Fruit fly (Drosophila melanogaster) whole organism, embryonic: ENCODE measurements around the gene Chd64.
A peak's percentile ranks its signal among the peaks of the same experiment; 100 is the strongest.

Experiments
- ATbp ChIP-seq: fragments of 200-800 bp; sonication (Bioruptor generic); optimal IDR thresholded peaks from 2 replicates; lab custom pipeline; 2017; ENCODE audit warnings: missing biosample characterization, mild to moderate bottlenecking, missing genetic modification characterization, missing genetic modification reagents
- B-H1 ChIP-seq: fragments of 200-800 bp; sonication (Bioruptor generic); IDR thresholded peaks from 3 replicates; pipeline ENCODE4 v1.3.6; 2022; ENCODE audit warnings: missing biosample characterization, missing genetic modification characterization
- BEAF-32 ChIP-seq: fragments of 200-800 bp; sonication (Bioruptor generic); optimal IDR thresholded peaks from 3 replicates; lab custom pipeline; 2017; ENCODE audit warnings: missing biosample characterization, missing genetic modification characterization, mild to moderate bottlenecking, moderate library complexity, missing genetic modification reagents
- CG10543 ChIP-seq: fragments of 200-800 bp; sonication (Bioruptor generic); optimal IDR thresholded peaks from 3 replicates; lab custom pipeline; 2017; ENCODE audit warnings: missing biosample characterization, mild to moderate bottlenecking, missing genetic modification characterization, moderate library complexity
- CG11093 ChIP-seq: fragments of 200-800 bp; sonication (Bioruptor generic); IDR thresholded peaks from 3 replicates; pipeline ENCODE4 v1.3.6; 2022; ENCODE audit warnings: missing biosample characterization, missing genetic modification characterization
- CG1233 ChIP-seq: fragments of 200-800 bp; sonication (Bioruptor generic); optimal IDR thresholded peaks from 4 replicates; lab custom pipeline; 2018; ENCODE audit warnings: missing biosample characterization, mild to moderate bottlenecking, missing genetic modification characterization
- CG12659 ChIP-seq: fragments of 200-800 bp; sonication (Bioruptor generic); optimal IDR thresholded peaks from 3 replicates; lab custom pipeline; 2017; ENCODE audit warnings: mild to moderate bottlenecking, missing biosample characterization, missing genetic modification reagents, missing genetic modification characterization
- CG13775 ChIP-seq: fragments of 200-800 bp; sonication (Bioruptor generic); optimal IDR thresholded peaks from 3 replicates; lab custom pipeline; 2017; ENCODE audit warnings: missing biosample characterization, mild to moderate bottlenecking, missing genetic modification characterization
- CG14860 ChIP-seq: fragments of 200-800 bp; sonication (Bioruptor generic); IDR thresholded peaks from 3 replicates; pipeline ENCODE4 v1.3.6; 2022; ENCODE audit warnings: missing biosample characterization, missing genetic modification characterization; ENCODE audit not compliant: partially characterized antibody
- CG16813 ChIP-seq: fragments of 200-800 bp; sonication (Bioruptor generic); IDR thresholded peaks from 3 replicates; pipeline ENCODE4 v1.3.6; 2022; ENCODE audit warnings: missing biosample characterization, missing genetic modification characterization; ENCODE audit not compliant: partially characterized antibody
- CG34224 ChIP-seq: fragments of 200-800 bp; sonication (Bioruptor generic); IDR thresholded peaks from 3 replicates; pipeline ENCODE4 v1.3.6; 2022; ENCODE audit warnings: missing biosample characterization, missing genetic modification characterization; ENCODE audit not compliant: partially characterized antibody
- CG34376 ChIP-seq: fragments of 200-800 bp; sonication (Bioruptor generic); optimal IDR thresholded peaks from 2 replicates; lab custom pipeline; 2018; ENCODE audit warnings: missing biosample characterization, mild to moderate bottlenecking, missing genetic modification characterization
- CG4360 ChIP-seq: fragments of 200-800 bp; sonication (Bioruptor generic); IDR thresholded peaks from 2 replicates; pipeline ENCODE4 v1.3.6; 2022; ENCODE audit warnings: missing biosample characterization, missing genetic modification characterization
- CG4707 ChIP-seq: fragments of 200-800 bp; sonication (Bioruptor generic); optimal IDR thresholded peaks from 2 replicates; lab custom pipeline; 2018; ENCODE audit warnings: missing biosample characterization, mild to moderate bottlenecking, missing genetic modification characterization, moderate library complexity
- CG4730 ChIP-seq: fragments of 200-800 bp; sonication (Bioruptor generic); IDR thresholded peaks from 2 replicates; pipeline ENCODE4 v1.3.6; 2022; ENCODE audit warnings: missing biosample characterization, missing genetic modification characterization
- CG7786 ChIP-seq: fragments of 200-800 bp; sonication (Bioruptor generic); optimal IDR thresholded peaks from 2 replicates; lab custom pipeline; 2016; ENCODE audit warnings: missing biosample characterization, missing genetic modification characterization
- CG8290 ChIP-seq, 3 experiments: fragments of 200-800 bp; sonication (Bioruptor generic); optimal IDR thresholded peaks; 2 replicates each; lab custom pipeline; 2016 to 2019; ENCODE audit warnings: missing biosample characterization in 3 of 3, missing genetic modification characterization in 3 of 3, mild to moderate bottlenecking in 2 of 3, moderate library complexity in 1 of 3
- CG8478 ChIP-seq: fragments of >200 bp; optimal IDR thresholded peaks from 2 replicates; lab custom pipeline; 2018
- CG8924 ChIP-seq: fragments of 200-800 bp; optimal IDR thresholded peaks from 3 replicates; lab custom pipeline; 2019; ENCODE audit warnings: missing biosample characterization, mild to moderate bottlenecking, missing genetic modification characterization, moderate library complexity
- Doc2 ChIP-seq: fragments of 200-800 bp; sonication (Bioruptor generic); IDR thresholded peaks from 2 replicates; pipeline ENCODE4 v1.3.6; 2022; ENCODE audit warnings: missing biosample characterization, missing genetic modification characterization
- E2f1 ChIP-seq: fragments of 200-800 bp; sonication (Bioruptor generic); IDR thresholded peaks from 2 replicates; pipeline ENCODE4 v1.3.6; 2022; ENCODE audit warnings: missing biosample characterization, missing genetic modification characterization
- Med ChIP-seq: fragments of 200-800 bp; sonication (Bioruptor generic); peaks from one replicate; lab custom pipeline; 2016; ENCODE audit warnings: missing biosample characterization, missing genetic modification characterization, mild to moderate bottlenecking, inconsistent platforms, moderate library complexity
- Poxn ChIP-seq: fragments of 200-800 bp; sonication (Bioruptor generic); IDR thresholded peaks from 2 replicates; pipeline ENCODE4 v1.3.6; 2022; ENCODE audit warnings: missing biosample characterization, missing genetic modification characterization
- Six4 ChIP-seq: fragments of 200-800 bp; sonication (Bioruptor generic); optimal IDR thresholded peaks from 2 replicates; lab custom pipeline; 2016; ENCODE audit warnings: missing biosample characterization, missing genetic modification characterization
- Sry-β ChIP-seq: fragments of 200-800 bp; sonication (Bioruptor generic); optimal IDR thresholded peaks from 2 replicates; lab custom pipeline; 2018; ENCODE audit warnings: missing biosample characterization, mild to moderate bottlenecking, missing genetic modification characterization, moderate library complexity
- Xrp1 ChIP-seq: fragments of 200-800 bp; sonication (Bioruptor generic); IDR thresholded peaks from 2 replicates; pipeline ENCODE4 v1.3.6; 2022; ENCODE audit warnings: missing biosample characterization, missing genetic modification characterization
- ap ChIP-seq: fragments of 200-800 bp; sonication (Bioruptor generic); IDR thresholded peaks from 2 replicates; pipeline ENCODE4 v1.3.6; 2022; ENCODE audit warnings: missing biosample characterization, missing genetic modification characterization
- cato ChIP-seq: fragments of 200-800 bp; sonication (Bioruptor generic); optimal IDR thresholded peaks from 2 replicates; lab custom pipeline; 2016; ENCODE audit warnings: missing biosample characterization, missing genetic modification characterization, borderline replicate concordance
- caup ChIP-seq: fragments of 200-800 bp; sonication (Bioruptor generic); optimal IDR thresholded peaks from 3 replicates; lab custom pipeline; 2017; ENCODE audit warnings: missing biosample characterization, mild to moderate bottlenecking, missing genetic modification characterization, moderate library complexity; ENCODE audit not compliant: severe bottlenecking
- cg ChIP-seq: fragments of 200-800 bp; sonication (Bioruptor generic); optimal IDR thresholded peaks from 3 replicates; lab custom pipeline; 2019; ENCODE audit warnings: missing biosample characterization, mild to moderate bottlenecking, missing genetic modification characterization, moderate library complexity
- cwo ChIP-seq: fragments of 200-800 bp; sonication (Bioruptor generic); optimal IDR thresholded peaks from 3 replicates; lab custom pipeline; 2017; ENCODE audit warnings: missing biosample characterization, missing genetic modification characterization, mild to moderate bottlenecking, moderate library complexity, missing genetic modification reagents
- exex ChIP-seq: fragments of 200-800 bp; sonication (Bioruptor generic); optimal IDR thresholded peaks from 4 replicates; lab custom pipeline; 2018; ENCODE audit warnings: missing biosample characterization, mild to moderate bottlenecking, missing genetic modification characterization, moderate library complexity
- gcm ChIP-seq: fragments of 200-800 bp; sonication (Bioruptor generic); optimal IDR thresholded peaks from 2 replicates; lab custom pipeline; 2019; ENCODE audit warnings: missing biosample characterization, mild to moderate bottlenecking, missing genetic modification characterization, moderate library complexity
- grn ChIP-seq: fragments of 200-800 bp; sonication (Bioruptor generic); optimal IDR thresholded peaks from 3 replicates; lab custom pipeline; 2017; ENCODE audit warnings: missing biosample characterization, missing genetic modification characterization
- jing ChIP-seq: fragments of 200-800 bp; sonication (Bioruptor generic); optimal IDR thresholded peaks from 2 replicates; lab custom pipeline; 2018; ENCODE audit warnings: missing biosample characterization, mild to moderate bottlenecking, missing genetic modification characterization
- mirr ChIP-seq: fragments of 200-800 bp; sonication (Bioruptor generic); optimal IDR thresholded peaks from 3 replicates; lab custom pipeline; 2018; ENCODE audit warnings: missing biosample characterization, mild to moderate bottlenecking, missing genetic modification characterization
- nerfin-1 ChIP-seq: fragments of 200-800 bp; sonication (Bioruptor generic); optimal IDR thresholded peaks from 3 replicates; lab custom pipeline; 2019; ENCODE audit warnings: missing biosample characterization, mild to moderate bottlenecking, missing genetic modification characterization, moderate library complexity
- org-1 ChIP-seq: fragments of 200-800 bp; sonication (Bioruptor generic); optimal IDR thresholded peaks from 2 replicates; lab custom pipeline; 2017; ENCODE audit warnings: missing biosample characterization, missing genetic modification characterization
- sd ChIP-seq: fragments of 200-800 bp; sonication (Bioruptor generic); optimal IDR thresholded peaks from 3 replicates; lab custom pipeline; 2018; ENCODE audit warnings: missing biosample characterization, mild to moderate bottlenecking, missing genetic modification characterization, moderate library complexity
- sisA ChIP-seq: fragments of 200-800 bp; sonication (Bioruptor generic); IDR thresholded peaks from 2 replicates; pipeline ENCODE4 v1.3.6; 2022; ENCODE audit warnings: missing biosample characterization, missing genetic modification characterization
- sug ChIP-seq: fragments of 200-800 bp; optimal IDR thresholded peaks from 2 replicates; lab custom pipeline; 2019; ENCODE audit warnings: missing biosample characterization, mild to moderate bottlenecking, missing genetic modification characterization, moderate library complexity
- tx ChIP-seq: fragments of 200-800 bp; sonication (Bioruptor generic); optimal IDR thresholded peaks from 2 replicates; lab custom pipeline; 2016; ENCODE audit warnings: missing biosample characterization, missing genetic modification characterization
- wdn ChIP-seq: fragments of 200-800 bp; sonication (Bioruptor generic); IDR thresholded peaks from 2 replicates; pipeline ENCODE4 v1.3.6; 2022; ENCODE audit warnings: missing biosample characterization, missing genetic modification characterization
- zfh2 ChIP-seq: fragments of 200-800 bp; sonication (Bioruptor generic); optimal IDR thresholded peaks from 2 replicates; lab custom pipeline; 2016; ENCODE audit warnings: missing biosample characterization, missing genetic modification characterization

The Chd64 gene

dm6 chr3L:4133724-4134678, 11.8 kb upstream of the Chd64 start, which contains the start of gene ens (continued):
- no peak for TF ChIP-seq CG11093
- no peak for TF ChIP-seq jing (GFP tag; lab: Kevin White, UChicago)
- TF ChIP-seq Six4 (GFP tag; lab: Kevin White, UChicago), result no peak
- TF ChIP-seq CG8924 (tag; lab: Kevin White, UChicago), result no peak
- TF ChIP-seq, all 482 proteins: peak for 74

- TF ChIP-seq B-H1 (GFP tag; lab: Robert Waterston, UW) (no peak), sd (tag; lab: Kevin White, UChicago) (peak; percentile 59)
Measured at dm6 chr3L:4132585-4132984, 10.4 kb upstream of the Chd64 start.

dm6 chr3L:4130743-4131142, 8.6 kb upstream of the Chd64 start:
- TF ChIP-seq sug (peak; percentile 39), Doc2 (GFP tag; lab: Robert Waterston, UW) (no peak), caup (GFP tag; lab: Kevin White, UChicago) (peak; percentile 64), cato (GFP tag; lab: Kevin White, UChicago) (no peak), cg (peak; percentile 11), ATbp (GFP tag; lab: Kevin White, UChicago) (no peak), cwo (GFP tag; lab: Kevin White, UChicago) (peak; percentile 3), exex (tag; lab: Kevin White, UChicago) (peak; percentile 89), CG34376 (GFP tag; lab: Kevin White, UChicago) (peak; percentile 42), grn (GFP tag; lab: Kevin White, UChicago) (peak; percentile 45), E2f1 (GFP tag; lab: Robert Waterston, UW) (no peak), CG13775 (no peak), CG16813 (GFP tag; lab: Robert Waterston, UW) (0 out of 3 replicates have a peak, but pooled peaks have one; percentile 14), CG10543 (GFP tag; lab: Kevin White, UChicago) (peak; percentile 14), mirr (GFP tag; lab: Kevin White, UChicago) (peak; percentile 82)

- no peak for TF ChIP-seq CG8478
- no peak for TF ChIP-seq Xrp1 (GFP tag; lab: Robert Waterston, UW)
- no peak for TF ChIP-seq CG4707
- TF ChIP-seq CG34224 (GFP tag; lab: Robert Waterston, UW), result no peak
- TF ChIP-seq CG4360 (GFP tag; lab: Robert Waterston, UW), result no peak
- TF ChIP-seq CG4730 (GFP tag; lab: Robert Waterston, UW), result no peak
- no peak for TF ChIP-seq org-1 (GFP tag; lab: Kevin White, UChicago)
- TF ChIP-seq BEAF-32 (GFP tag; lab: Kevin White, UChicago), result no peak
- TF ChIP-seq CG14860, result no peak
- no peak for TF ChIP-seq tx (GFP tag; lab: Kevin White, UChicago)
- TF ChIP-seq gcm, result no peak
- no peak for TF ChIP-seq ap (GFP tag; lab: Robert Waterston, UW)
- no peak for TF ChIP-seq CG7786 (GFP tag; lab: Kevin White, UChicago)
- TF ChIP-seq CG8290 (GFP tag; optimal IDR thresholded peaks at IDR 0.05; lab: Kevin White, UChicago), result no peak
- no peak for TF ChIP-seq CG8290 (tag; optimal IDR thresholded peaks at IDR 0.05; lab: Kevin White, UChicago)
- TF ChIP-seq Med, result peak; percentile 14
- TF ChIP-seq CG12659 (GFP tag; lab: Kevin White, UChicago), result no peak
- no peak for TF ChIP-seq Sry-β (GFP tag; lab: Kevin White, UChicago)
- TF ChIP-seq Poxn (GFP tag; lab: Robert Waterston, UW), result 0 out of 2 replicates have a peak, but pooled peaks have one; percentile 4
- TF ChIP-seq nerfin-1, result no peak
- TF ChIP-seq sisA (GFP tag; lab: Robert Waterston, UW), result no peak
- TF ChIP-seq wdn (GFP tag; lab: Robert Waterston, UW), result 0 out of 2 replicates have a peak, but pooled peaks have one; percentile 5
- no peak for TF ChIP-seq CG1233 (GFP tag; lab: Kevin White, UChicago)
- no peak for TF ChIP-seq zfh2
Measured at dm6 chr3L:4128579-4128978, 6.4 kb upstream of the Chd64 start.
